Fruit fly (Drosophila melanogaster): ENCODE measurements around the gene CG31219.

dm6 chr3R:19650718-19651117, at the start of gene CG31219:
- TF ChIP-seq usp (GFP tag; optimal IDR thresholded peaks at IDR 0.05) (no peak), EcR (GFP tag; optimal IDR thresholded peaks at IDR 0.05) (no peak), CG8478 (optimal IDR thresholded peaks at IDR 0.05) (no peak), Dll (optimal IDR thresholded peaks at IDR 0.05) (no peak), pan (optimal IDR thresholded peaks at IDR 0.05) (no peak)

Measured in whole organism.